Worm (Caenorhabditis elegans): ENCODE measurements around the gene clc-7.

clc-7 gene

DNA sequence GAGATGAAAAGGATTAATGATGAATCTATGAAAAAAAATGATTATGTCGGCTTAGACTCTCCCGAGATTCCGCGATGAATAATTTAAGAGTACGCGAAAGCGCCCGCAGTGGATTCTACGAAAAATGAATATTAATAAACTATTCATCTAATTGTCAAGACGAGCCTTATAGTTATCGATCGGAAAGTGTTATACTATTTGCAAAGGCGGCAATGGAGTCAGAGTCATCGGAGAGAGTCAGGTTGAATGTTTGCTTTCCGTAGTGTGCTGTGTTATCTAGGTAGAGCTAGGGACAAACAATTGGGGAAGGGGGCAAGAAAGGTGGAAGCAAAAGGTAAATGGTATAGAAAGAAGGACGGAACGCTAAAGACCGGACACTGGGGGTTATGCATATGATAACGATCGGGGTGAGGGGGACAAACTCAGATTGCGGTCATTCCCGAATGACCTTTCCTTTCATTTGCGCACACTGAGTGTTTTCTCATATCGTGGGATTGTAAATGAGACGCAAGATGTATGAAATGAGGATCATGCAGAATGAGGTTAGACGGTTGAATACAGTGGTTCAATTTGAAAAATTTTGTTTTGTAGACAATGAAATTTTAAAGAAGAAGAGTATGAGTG, 55.0 kb downstream of the clc-7 start:
- TF ChIP-seq lsy-2 (tag; optimal IDR thresholded peaks at IDR 0.05) (no peak), flh-1 (GFP tag; optimal IDR thresholded peaks at IDR 0.05) (no peak), drap-1 (GFP tag; optimal IDR thresholded peaks at IDR 0.05) (peak; percentile 5), snpc-4 (tag; optimal IDR thresholded peaks at IDR 0.05) (no peak), elt-1 (tag; optimal IDR thresholded peaks at IDR 0.05; ENCODE audit: borderline replicate concordance, insufficient read depth) (no peak), pha-4 (tag; optimal IDR thresholded peaks at IDR 0.05) (peak; percentile 54), nhr-2 (tag; optimal IDR thresholded peaks at IDR 0.05) (peak; percentile 80), ham-2 (GFP tag; optimal IDR thresholded peaks at IDR 0.05) (peak; percentile 1), hlh-1 (tag; optimal IDR thresholded peaks at IDR 0.05) (no peak), sem-2 (GFP tag; optimal IDR thresholded peaks at IDR 0.05) (no peak), zip-8 (tag; optimal IDR thresholded peaks at IDR 0.05) (no peak), unc-62 (GFP tag; optimal IDR thresholded peaks at IDR 0.05) (no peak), blmp-1 (tag; optimal IDR thresholded peaks at IDR 0.05) (no peak), elt-3 (tag; optimal IDR thresholded peaks at IDR 0.05) (no peak), nhr-28 (tag; optimal IDR thresholded peaks at IDR 0.05) (no peak), mls-2 (tag; optimal IDR thresholded peaks at IDR 0.05) (no peak), bed-3 (GFP tag; optimal IDR thresholded peaks at IDR 0.05) (no peak), mab-5 (tag; optimal IDR thresholded peaks at IDR 0.05) (no peak), nhr-237 (tag; optimal IDR thresholded peaks at IDR 0.05) (no peak), lin-13 (tag; optimal IDR thresholded peaks at IDR 0.05) (no peak), lin-32 (GFP tag; optimal IDR thresholded peaks at IDR 0.05) (no peak), mep-1 (tag; optimal IDR thresholded peaks at IDR 0.05) (no peak), ceh-83 (GFP tag; optimal IDR thresholded peaks at IDR 0.05) (no peak), cnd-1 (tag; optimal IDR thresholded peaks at IDR 0.05) (no peak), tbx-8 (GFP tag; optimal IDR thresholded peaks at IDR 0.05) (no peak), M03D4.4 (tag; optimal IDR thresholded peaks at IDR 0.05) (peak; percentile 32), sptf-1 (tag; optimal IDR thresholded peaks at IDR 0.05) (no peak), unc-120 (tag; optimal IDR thresholded peaks at IDR 0.05; ENCODE audit: poor library complexity, severe bottlenecking) (no peak), ztf-11 (tag; optimal IDR thresholded peaks at IDR 0.05) (no peak), nhr-76 (tag; optimal IDR thresholded peaks at IDR 0.05) (no peak), ces-1 (GFP tag; optimal IDR thresholded peaks at IDR 0.05) (no peak), unc-39 (tag; optimal IDR thresholded peaks at IDR 0.05) (no peak), ceh-43 (GFP tag; optimal IDR thresholded peaks at IDR 0.05) (no peak), nhr-12 (tag; optimal IDR thresholded peaks at IDR 0.05) (no peak), ceh-39 (tag; optimal IDR thresholded peaks at IDR 0.05) (no peak)

Data from whole organism, mixed stage, embryonic.